Worm (Caenorhabditis elegans): ENCODE data around the gene hpk-1.
A peak's percentile ranks its signal among the peaks of the same experiment; 100 is the strongest.

DNA sequence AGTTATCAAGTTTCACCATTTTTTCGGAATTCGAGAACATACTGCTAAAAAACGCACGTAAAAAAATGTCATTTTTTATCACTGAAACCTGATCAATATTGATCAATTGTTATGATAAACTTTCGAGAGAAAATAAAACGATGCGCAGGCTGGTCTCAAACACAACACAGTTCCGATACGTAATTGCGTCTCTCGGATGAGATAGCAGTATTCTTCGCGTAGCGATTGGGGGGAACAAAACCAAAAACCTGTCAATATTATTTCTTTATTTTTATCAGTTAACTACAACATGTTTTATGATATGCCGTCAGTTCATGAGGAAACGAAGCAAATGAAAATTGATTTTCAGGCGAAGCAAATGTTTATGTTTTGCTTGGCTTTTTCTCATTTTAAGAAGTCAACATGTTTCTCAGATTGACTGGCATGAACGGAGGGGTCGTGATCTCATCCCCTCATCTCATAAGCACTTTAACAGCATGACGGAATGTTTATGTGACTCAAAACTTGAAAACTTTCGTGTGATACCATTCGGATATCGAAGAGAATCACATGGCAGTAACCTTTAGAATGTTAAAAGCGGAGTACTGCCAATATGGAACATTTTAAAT, 1.5 kb downstream of the hpk-1 start:
- TF ChIP-seq unc-55 (GFP tag; optimal IDR thresholded peaks at IDR 0.05), result no peak
- peak; percentile 37 for TF ChIP-seq fos-1 (tag; optimal IDR thresholded peaks at IDR 0.05)
- no peak for TF ChIP-seq lin-39 (tag; optimal IDR thresholded peaks at IDR 0.05)
- TF ChIP-seq nhr-237 (tag; optimal IDR thresholded peaks at IDR 0.05), result no peak

Data from whole organism, L2 larva.